Fruit fly (Drosophila melanogaster) whole organism, embryonic: ENCODE measurements around the gene Tm1.

ENCODE experiments used
- Bgb ChIP-seq: fragments of 200-800 bp; sonication (Bioruptor generic); IDR thresholded peaks from 2 replicates; pipeline ENCODE4 v1.3.6; 2022; ENCODE audit warnings: missing biosample characterization, missing genetic modification characterization; ENCODE audit not compliant: partially characterized antibody
- BtbVII ChIP-seq: fragments of 200-800 bp; sonication (Bioruptor generic); optimal IDR thresholded peaks from 3 replicates; lab custom pipeline; 2017; ENCODE audit warnings: missing biosample characterization, mild to moderate bottlenecking, missing genetic modification characterization
- CG10274 ChIP-seq: fragments of 200-800 bp; sonication (Bioruptor generic); optimal IDR thresholded peaks from 3 replicates; lab custom pipeline; 2017; ENCODE audit warnings: missing biosample characterization, mild to moderate bottlenecking, missing genetic modification characterization
- CG10462 ChIP-seq: fragments of 200-800 bp; sonication (Bioruptor generic); optimal IDR thresholded peaks from 2 replicates; lab custom pipeline; 2016; ENCODE audit warnings: missing biosample characterization, missing genetic modification characterization
- CG11085 ChIP-seq: fragments of 200-800 bp; sonication (Bioruptor generic); IDR thresholded peaks from 2 replicates; pipeline ENCODE4 v1.3.6; 2022; ENCODE audit warnings: missing biosample characterization, missing genetic modification characterization
- CG11696 ChIP-seq: fragments of 200-800 bp; sonication (Bioruptor generic); IDR thresholded peaks from 2 replicates; pipeline ENCODE4 v1.3.6; 2022; ENCODE audit warnings: missing biosample characterization, missing genetic modification characterization
- CG13287 ChIP-seq: fragments of 200-800 bp; sonication (Bioruptor generic); IDR thresholded peaks from 2 replicates; pipeline ENCODE4 v1.3.6; 2022; ENCODE audit warnings: missing biosample characterization, missing genetic modification characterization; ENCODE audit not compliant: partially characterized antibody
- CG13424 ChIP-seq: fragments of 200-800 bp; sonication (Bioruptor generic); optimal IDR thresholded peaks from 2 replicates; lab custom pipeline; 2019; ENCODE audit warnings: missing biosample characterization, mild to moderate bottlenecking, missing genetic modification characterization, moderate library complexity
- CG13624 ChIP-seq: fragments of 200-800 bp; sonication (Bioruptor generic); optimal IDR thresholded peaks from 2 replicates; lab custom pipeline; 2016; ENCODE audit warnings: missing biosample characterization, missing genetic modification characterization
- CG13775 ChIP-seq: fragments of 200-800 bp; sonication (Bioruptor generic); optimal IDR thresholded peaks from 3 replicates; lab custom pipeline; 2017; ENCODE audit warnings: missing biosample characterization, mild to moderate bottlenecking, missing genetic modification characterization
- CG14667 ChIP-seq: fragments of 200-800 bp; sonication (Bioruptor generic); IDR thresholded peaks from 2 replicates; pipeline ENCODE4 v1.3.6; 2022; ENCODE audit warnings: missing biosample characterization, missing genetic modification characterization
- CG15696 ChIP-seq: fragments of 200-800 bp; sonication (Bioruptor generic); optimal IDR thresholded peaks from 2 replicates; lab custom pipeline; 2019; ENCODE audit warnings: missing biosample characterization, mild to moderate bottlenecking, missing genetic modification characterization, moderate library complexity
- CG17186 ChIP-seq: fragments of 200-800 bp; sonication (Bioruptor generic); optimal IDR thresholded peaks from 3 replicates; lab custom pipeline; 2017; ENCODE audit warnings: missing biosample characterization, missing genetic modification reagents, missing genetic modification characterization
- CG17361 ChIP-seq: fragments of 200-800 bp; sonication (Bioruptor generic); IDR thresholded peaks from 3 replicates; pipeline ENCODE4 v1.3.6; 2022; ENCODE audit warnings: missing biosample characterization, missing genetic modification characterization
- CG17829 ChIP-seq: fragments of 200-800 bp; optimal IDR thresholded peaks from 2 replicates; lab custom pipeline; 2019; ENCODE audit warnings: missing biosample characterization, mild to moderate bottlenecking, missing genetic modification characterization, moderate library complexity
- CG1792 ChIP-seq: fragments of 200-800 bp; sonication (Bioruptor generic); optimal IDR thresholded peaks from 2 replicates; lab custom pipeline; 2016; ENCODE audit warnings: missing biosample characterization, missing genetic modification characterization
- CG31365 ChIP-seq: fragments of 200-800 bp; sonication (Bioruptor generic); optimal IDR thresholded peaks from 2 replicates; lab custom pipeline; 2018; ENCODE audit warnings: missing biosample characterization, mild to moderate bottlenecking, missing genetic modification characterization
- CG7745 ChIP-seq: fragments of 200-800 bp; sonication (Bioruptor generic); optimal IDR thresholded peaks from 2 replicates; lab custom pipeline; 2018; ENCODE audit warnings: missing biosample characterization, mild to moderate bottlenecking, missing genetic modification characterization, moderate library complexity
- CG8388 ChIP-seq: fragments of 200-800 bp; sonication (Bioruptor generic); optimal IDR thresholded peaks from 2 replicates; lab custom pipeline; 2019; ENCODE audit warnings: missing biosample characterization, mild to moderate bottlenecking, missing genetic modification characterization, moderate library complexity
- CG9609 ChIP-seq: fragments of 200-800 bp; sonication (Bioruptor generic); optimal IDR thresholded peaks from 3 replicates; lab custom pipeline; 2016; ENCODE audit warnings: missing biosample characterization, missing genetic modification characterization
- CG9932 ChIP-seq: fragments of 200-800 bp; sonication (Bioruptor generic); IDR thresholded peaks from 2 replicates; pipeline ENCODE4 v1.3.6; 2022; ENCODE audit warnings: missing biosample characterization, missing genetic modification characterization
- Dek ChIP-seq: fragments of 200-800 bp; sonication (Bioruptor generic); optimal IDR thresholded peaks from 3 replicates; lab custom pipeline; 2019; ENCODE audit warnings: missing biosample characterization, mild to moderate bottlenecking, missing genetic modification characterization, moderate library complexity
- Doc2 ChIP-seq: fragments of 200-800 bp; sonication (Bioruptor generic); IDR thresholded peaks from 2 replicates; pipeline ENCODE4 v1.3.6; 2022; ENCODE audit warnings: missing biosample characterization, missing genetic modification characterization
- Lim3 ChIP-seq: fragments of 200-800 bp; sonication (Bioruptor generic); IDR thresholded peaks from 2 replicates; pipeline ENCODE4 v1.3.6; 2022; ENCODE audit warnings: missing biosample characterization, missing genetic modification characterization
- Neu2 ChIP-seq: fragments of 200-800 bp; sonication (Bioruptor generic); optimal IDR thresholded peaks from 3 replicates; lab custom pipeline; 2016; ENCODE audit warnings: missing biosample characterization, missing genetic modification characterization, borderline replicate concordance
- Ravus ChIP-seq: fragments of 200-800 bp; sonication (Bioruptor generic); IDR thresholded peaks from 2 replicates; pipeline ENCODE4 v1.3.6; 2022; ENCODE audit warnings: missing biosample characterization, missing genetic modification characterization
- Rfx ChIP-seq: fragments of 200-800 bp; sonication (Bioruptor generic); IDR thresholded peaks from 2 replicates; pipeline ENCODE4 v1.3.6; 2022; ENCODE audit warnings: missing biosample characterization, missing genetic modification characterization
- Sox100B ChIP-seq: fragments of 200-800 bp; sonication (Bioruptor generic); optimal IDR thresholded peaks from 3 replicates; lab custom pipeline; 2018; ENCODE audit warnings: missing biosample characterization, mild to moderate bottlenecking, missing genetic modification characterization
- Sox102F ChIP-seq: fragments of 200-800 bp; sonication (Bioruptor generic); optimal IDR thresholded peaks from 2 replicates; lab custom pipeline; 2018; ENCODE audit warnings: missing biosample characterization, mild to moderate bottlenecking, missing genetic modification characterization, moderate library complexity
- abd-A ChIP-seq: fragments of 200-800 bp; sonication (Bioruptor generic); optimal IDR thresholded peaks from 3 replicates; lab custom pipeline; 2019; ENCODE audit warnings: missing biosample characterization, mild to moderate bottlenecking, missing genetic modification characterization, moderate library complexity
- ara ChIP-seq: fragments of 200-800 bp; sonication (Bioruptor generic); IDR thresholded peaks from 2 replicates; pipeline ENCODE4 v1.3.6; 2022; ENCODE audit warnings: missing biosample characterization, missing genetic modification characterization
- cg ChIP-seq: fragments of 200-800 bp; sonication (Bioruptor generic); optimal IDR thresholded peaks from 3 replicates; lab custom pipeline; 2019; ENCODE audit warnings: missing biosample characterization, mild to moderate bottlenecking, missing genetic modification characterization, moderate library complexity
- dmrt11E ChIP-seq: fragments of 200-800 bp; sonication (Bioruptor generic); optimal IDR thresholded peaks from 3 replicates; lab custom pipeline; 2018; ENCODE audit warnings: missing biosample characterization, mild to moderate bottlenecking, missing genetic modification characterization, moderate library complexity
- dysf ChIP-seq: fragments of 200-800 bp; sonication (Bioruptor generic); IDR thresholded peaks from 3 replicates; pipeline ENCODE4 v1.3.6; 2022; ENCODE audit warnings: missing biosample characterization, missing genetic modification characterization
- ewg ChIP-seq: fragments of 200-800 bp; sonication (Bioruptor generic); optimal IDR thresholded peaks from 3 replicates; lab custom pipeline; 2017; ENCODE audit warnings: mild to moderate bottlenecking, missing biosample characterization, missing genetic modification reagents, missing genetic modification characterization
- ftz-f1 ChIP-seq: fragments of 200-800 bp; sonication (Bioruptor generic); optimal IDR thresholded peaks from 2 replicates; lab custom pipeline; 2016; ENCODE audit warnings: missing biosample characterization, missing genetic modification characterization
- hb ChIP-seq: fragments of 200-800 bp; sonication (Bioruptor generic); IDR thresholded peaks from 3 replicates; pipeline ENCODE4 v1.3.6; 2022; ENCODE audit warnings: missing biosample characterization, missing genetic modification characterization; ENCODE audit not compliant: partially characterized antibody
- jumu ChIP-seq: fragments of 200-800 bp; sonication (Bioruptor generic); optimal IDR thresholded peaks from 3 replicates; lab custom pipeline; 2016; ENCODE audit warnings: missing biosample characterization, missing genetic modification characterization
- kah ChIP-seq: fragments of 200-800 bp; sonication (Bioruptor generic); optimal IDR thresholded peaks from 2 replicates; lab custom pipeline; 2018; ENCODE audit warnings: missing biosample characterization, mild to moderate bottlenecking, missing genetic modification characterization
- kni ChIP-seq: fragments of 200-800 bp; sonication (Bioruptor generic); optimal IDR thresholded peaks from 3 replicates; lab custom pipeline; 2017; ENCODE audit warnings: mild to moderate bottlenecking, missing biosample characterization, missing genetic modification reagents, missing genetic modification characterization
- lmd ChIP-seq: fragments of 200-800 bp; sonication (Bioruptor generic); IDR thresholded peaks from 2 replicates; pipeline ENCODE4 v1.3.6; 2022; ENCODE audit warnings: missing biosample characterization, missing genetic modification characterization
- p53 ChIP-seq: fragments of 200-800 bp; sonication (Bioruptor generic); optimal IDR thresholded peaks from 2 replicates; lab custom pipeline; 2016; ENCODE audit warnings: missing biosample characterization, missing genetic modification characterization
- pb ChIP-seq: fragments of 200-800 bp; sonication (Bioruptor generic); optimal IDR thresholded peaks from 3 replicates; lab custom pipeline; 2016; ENCODE audit warnings: missing biosample characterization, missing genetic modification characterization
- pita ChIP-seq: fragments of 200-800 bp; sonication (Bioruptor generic); optimal IDR thresholded peaks from 2 replicates; lab custom pipeline; 2017; ENCODE audit warnings: missing biosample characterization, mild to moderate bottlenecking, missing genetic modification characterization
- pzg ChIP-seq: fragments of 200-800 bp; sonication (Bioruptor generic); optimal IDR thresholded peaks from 3 replicates; lab custom pipeline; 2018; ENCODE audit warnings: missing biosample characterization, mild to moderate bottlenecking, missing genetic modification characterization, moderate library complexity
- ro ChIP-seq: fragments of 200-800 bp; sonication (Bioruptor generic); IDR thresholded peaks from 2 replicates; pipeline ENCODE4 v1.3.6; 2022; ENCODE audit warnings: missing biosample characterization, missing genetic modification characterization
- sens ChIP-seq: fragments of 200-800 bp; sonication (Bioruptor generic); peaks from one replicate; lab custom pipeline; 2016; ENCODE audit warnings: missing biosample characterization, missing genetic modification characterization
- slbo ChIP-seq: fragments of 200-800 bp; sonication (Bioruptor generic); IDR thresholded peaks from 2 replicates; pipeline ENCODE4 v1.3.6; 2022; ENCODE audit warnings: missing biosample characterization, missing genetic modification characterization
- so ChIP-seq: fragments of 200-800 bp; sonication (Bioruptor generic); IDR thresholded peaks from 3 replicates; pipeline ENCODE4 v1.3.6; 2022; ENCODE audit warnings: missing biosample characterization, missing genetic modification characterization

The Tm1 gene

DNA sequence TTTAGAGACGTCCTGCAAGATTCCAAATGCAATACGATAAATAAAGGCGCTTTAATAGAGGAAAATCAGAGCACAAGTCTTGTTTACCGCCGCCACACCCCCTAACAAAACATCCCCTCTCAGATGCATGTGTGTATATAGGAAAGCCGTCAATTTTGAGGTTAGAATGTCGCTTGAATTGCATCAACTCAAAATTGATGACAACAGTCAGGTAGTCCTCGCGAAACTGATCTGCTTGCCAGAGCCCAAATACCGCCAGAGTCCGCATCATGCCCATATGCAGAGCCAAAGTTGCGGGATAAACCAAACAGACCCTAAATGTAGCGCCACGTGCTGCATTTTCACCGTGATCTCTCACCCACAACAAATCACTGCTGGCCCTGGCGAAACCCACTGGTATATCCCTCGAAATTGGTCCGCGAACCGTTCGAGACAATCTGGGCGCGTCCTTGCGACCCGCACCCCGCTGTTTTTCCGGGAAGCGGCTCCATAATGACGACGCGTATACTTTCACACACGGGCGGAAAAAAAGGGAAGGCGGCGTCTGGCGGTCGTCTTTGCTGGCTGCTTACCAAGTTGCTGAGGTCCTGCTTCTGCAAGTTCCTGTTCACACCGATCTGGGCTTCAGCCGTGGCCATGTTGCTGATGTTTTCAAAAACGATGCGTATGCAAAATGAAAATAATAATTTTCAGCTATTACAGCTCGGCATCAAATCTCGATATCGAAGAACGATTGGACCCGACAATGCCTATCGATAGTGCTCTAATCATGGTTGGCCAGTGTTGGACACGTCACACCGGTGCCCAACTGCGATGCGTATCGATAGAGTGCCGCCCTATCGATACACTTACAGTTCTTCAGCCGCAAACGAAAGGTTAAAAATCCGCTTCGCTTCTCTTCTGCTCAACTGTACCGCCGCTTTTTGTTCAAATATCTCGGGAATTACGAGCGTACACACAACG is 15.0 kb upstream of the Tm1 start, which contains the start of the genes eIF2gamma and Set (continued):
- TF ChIP-seq CG7745 (tag; lab: Kevin White, UChicago) (no peak), Sox102F (GFP tag; lab: Kevin White, UChicago) (no peak), kah (GFP tag; lab: Kevin White, UChicago) (no peak), CG17186 (GFP tag; lab: Kevin White, UChicago) (peak; percentile 87), pb (GFP tag; lab: Kevin White, UChicago) (no peak), Sox100B (GFP tag; lab: Kevin White, UChicago) (no peak), CG9932 (peak; percentile 87), so (GFP tag; lab: Robert Waterston, UW) (no peak), CG14667 (GFP tag; lab: Robert Waterston, UW) (no peak), Lim3 (GFP tag; lab: Robert Waterston, UW) (no peak), CG13775 (GFP tag; lab: Kevin White, UChicago) (peak; percentile 11), hb (GFP tag; lab: Robert Waterston, UW) (peak; percentile 98), ewg (no peak), Doc2 (GFP tag; lab: Robert Waterston, UW) (no peak), sens (GFP tag; lab: Kevin White, UChicago) (peak; percentile 7), CG9609 (GFP tag; lab: Kevin White, UChicago) (peak; percentile 51), CG11696 (GFP tag; lab: Robert Waterston, UW) (no peak), CG10462 (GFP tag; lab: Kevin White, UChicago) (no peak), CG1792 (no peak), p53 (GFP tag; lab: Kevin White, UChicago) (peak; percentile 5), lmd (GFP tag; lab: Robert Waterston, UW) (peak; percentile 16; the same call in 1 of the 2 replicates), cg (GFP tag; lab: Kevin White, UChicago) (no peak), CG8388 (GFP tag; lab: Kevin White, UChicago) (no peak), CG15696 (tag; lab: Kevin White, UChicago) (no peak), pita (GFP tag; lab: Kevin White, UChicago) (no peak), ftz-f1 (GFP tag; lab: Kevin White, UChicago) (peak; percentile 54), Neu2 (GFP tag; lab: Kevin White, UChicago) (no peak), BtbVII (no peak), CG17829 (peak; percentile 54), Dek (tag; lab: Kevin White, UChicago) (no peak), slbo (peak; percentile 72), CG31365 (tag; lab: Kevin White, UChicago) (no peak), pzg (GFP tag; lab: Kevin White, UChicago) (peak; percentile 96), CG10274 (no peak), CG17361 (GFP tag; lab: Robert Waterston, UW) (no peak), ro (GFP tag; lab: Robert Waterston, UW) (no peak), CG11085 (GFP tag; lab: Robert Waterston, UW) (no peak), kni (GFP tag; lab: Kevin White, UChicago) (no peak), CG13287 (peak; percentile 97), jumu (GFP tag; lab: Kevin White, UChicago) (peak; percentile 55), Rfx (GFP tag; lab: Robert Waterston, UW) (peak; percentile 86), dmrt11E (tag; lab: Kevin White, UChicago) (no peak), Ravus (GFP tag; lab: Robert Waterston, UW) (no peak), dysf (GFP tag; lab: Robert Waterston, UW) (peak; percentile 44; the same call in 1 of the 3 replicates), abd-A (tag; lab: Kevin White, UChicago) (no peak), CG13624 (peak; percentile 37), CG13424 (tag; lab: Kevin White, UChicago) (no peak), Bgb (GFP tag; lab: Robert Waterston, UW) (peak; percentile 99), ara (GFP tag; lab: Robert Waterston, UW) (peak; percentile 53; the same call in 1 of the 2 replicates)
